Fruit fly (Drosophila melanogaster): ENCODE results near the gene CG8001.

CG8001 gene

dm6 chr3L:1754262-1754661 lies 1.7 kb upstream of the CG8001 start:
- TF ChIP-seq CG12104 (GFP tag; optimal IDR thresholded peaks at IDR 0.05), result no peak
- TF ChIP-seq klu (GFP tag; IDR thresholded peaks at IDR 0.05), result no peak
- no peak for TF ChIP-seq CG15269 (tag; optimal IDR thresholded peaks at IDR 0.05)
- TF ChIP-seq Dip3 (GFP tag; optimal IDR thresholded peaks at IDR 0.05), result no peak
- TF ChIP-seq CG3065 (GFP tag; optimal IDR thresholded peaks at IDR 0.05), result no peak
- TF ChIP-seq B-H1 (GFP tag; IDR thresholded peaks at IDR 0.05), result no peak
- TF ChIP-seq Hr3 (GFP tag; optimal IDR thresholded peaks at IDR 0.05), result no peak
- no peak for TF ChIP-seq CG42726 (GFP tag; IDR thresholded peaks at IDR 0.05; ENCODE audit: partially characterized antibody)
- no peak for TF ChIP-seq CG18262 (tag; optimal IDR thresholded peaks at IDR 0.05)
- TF ChIP-seq CG7372 (GFP tag; IDR thresholded peaks at IDR 0.05), result no peak
- no peak for TF ChIP-seq dmrt99B (tag; optimal IDR thresholded peaks at IDR 0.05)
- TF ChIP-seq Xbp1 (GFP tag; optimal IDR thresholded peaks at IDR 0.05), result no peak

dm6 chr3L:1754935-1755334 lies 1.0 kb upstream of the CG8001 start:
- no peak for TF ChIP-seq dmrt11E (tag; optimal IDR thresholded peaks at IDR 0.05)
- TF ChIP-seq chn (GFP tag; optimal IDR thresholded peaks at IDR 0.05), result no peak
- no peak for TF ChIP-seq E2f2 (GFP tag; IDR thresholded peaks at IDR 0.05)
- TF ChIP-seq cwo (GFP tag; optimal IDR thresholded peaks at IDR 0.05), result peak; percentile 23
- no peak for TF ChIP-seq Rfx (GFP tag; IDR thresholded peaks at IDR 0.05)
- no peak for TF ChIP-seq wor (GFP tag; IDR thresholded peaks at IDR 0.05)
- peak; percentile 82 for TF ChIP-seq Blimp-1 (GFP tag; optimal IDR thresholded peaks at IDR 0.05)
- TF ChIP-seq lov (optimal IDR thresholded peaks at IDR 0.05), result no peak
- 0 out of 3 replicates have a peak, but pooled peaks have one; percentile 36 for TF ChIP-seq lov (GFP tag; IDR thresholded peaks at IDR 0.05)
- TF ChIP-seq CG12659 (GFP tag; optimal IDR thresholded peaks at IDR 0.05), result no peak
- TF ChIP-seq vvl (GFP tag; IDR thresholded peaks at IDR 0.05), result peak; percentile 47
- peak; percentile 20 for TF ChIP-seq grn (GFP tag; optimal IDR thresholded peaks at IDR 0.05)
- TF ChIP-seq yki (optimal IDR thresholded peaks at IDR 0.05), result no peak
- no peak for TF ChIP-seq Taf1 (GFP tag; IDR thresholded peaks at IDR 0.05)
- no peak for TF ChIP-seq toy (GFP tag; IDR thresholded peaks at IDR 0.05)
- TF ChIP-seq wek (GFP tag; optimal IDR thresholded peaks at IDR 0.05), result no peak
- TF ChIP-seq CG2678 (tag; optimal IDR thresholded peaks at IDR 0.05), result no peak
- no peak for TF ChIP-seq nerfin-1 (tag; optimal IDR thresholded peaks at IDR 0.05)

DNA sequence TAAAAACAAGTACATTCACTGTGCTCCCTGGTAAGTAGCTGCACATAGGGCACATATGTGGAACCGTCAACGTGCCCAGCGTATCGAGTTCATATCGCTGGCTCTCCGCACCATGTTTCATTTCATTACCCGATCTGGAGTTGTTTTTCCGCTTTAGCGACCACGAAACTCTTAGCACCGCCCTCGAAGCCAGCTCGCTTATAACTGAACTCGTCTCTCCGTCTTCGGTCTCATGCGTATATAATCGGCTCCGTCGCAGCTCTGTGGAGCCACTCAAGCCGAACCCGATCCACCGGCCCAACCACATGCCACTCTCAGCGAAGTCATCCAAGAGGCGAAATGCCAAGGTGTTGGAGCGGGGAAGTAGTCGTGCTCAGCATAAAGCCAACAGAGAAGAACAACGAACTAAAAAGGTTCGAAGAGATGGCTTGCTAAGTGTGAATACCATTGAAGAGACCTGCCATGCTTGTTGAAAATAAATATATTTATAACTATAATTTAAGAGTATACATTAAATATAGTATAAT lies 438 bp upstream of the CG8001 start, which contains the start of gene Cht2:
Gene Cht2, minus strand, starts transcription at position 477 of the 527 bp plus-strand sequence.
- TF ChIP-seq Bgb (GFP tag; IDR thresholded peaks at IDR 0.05; ENCODE audit: partially characterized antibody) (0 out of 2 replicates have a peak, but pooled peaks have one; percentile 29), TFAM (GFP tag; optimal IDR thresholded peaks at IDR 0.05) (no peak), Ets65A (GFP tag) (peak; percentile 43), CG31224 (GFP tag; IDR thresholded peaks at IDR 0.05) (0 out of 2 replicates have a peak, but pooled peaks have one; percentile 12), unc-4 (GFP tag; IDR thresholded peaks at IDR 0.05; ENCODE audit: partially characterized antibody) (peak; percentile 21; the same call in 1 of the 2 replicates), Rfx (GFP tag; IDR thresholded peaks at IDR 0.05) (peak; percentile 28; the same call in 1 of the 2 replicates), hkb (optimal IDR thresholded peaks at IDR 0.05) (no peak), hkb (GFP tag; IDR thresholded peaks at IDR 0.05) (no peak), shn (GFP tag; optimal IDR thresholded peaks at IDR 0.05) (no peak), Antp (GFP tag; optimal IDR thresholded peaks at IDR 0.05) (no peak), rib (GFP tag; IDR thresholded peaks at IDR 0.05) (peak; percentile 17; the same call in 1 of the 2 replicates), CG2116 (GFP tag; optimal IDR thresholded peaks at IDR 0.05) (no peak), CG10979 (tag; optimal IDR thresholded peaks at IDR 0.05) (no peak), Nf-YB (GFP tag; optimal IDR thresholded peaks at IDR 0.05) (peak; percentile 1), zen (tag; optimal IDR thresholded peaks at IDR 0.05) (no peak), ci (GFP tag; IDR thresholded peaks at IDR 0.05) (peak; percentile 58; the same call in 1 of the 3 replicates), nom (GFP tag; optimal IDR thresholded peaks at IDR 0.05) (peak; percentile 52), CG9727 (GFP tag; optimal IDR thresholded peaks at IDR 0.05) (no peak), CG8388 (GFP tag; optimal IDR thresholded peaks at IDR 0.05) (no peak), sna (GFP tag; IDR thresholded peaks at IDR 0.05; ENCODE audit: partially characterized antibody) (peak; percentile 27; the same call in 1 of the 2 replicates), sob (GFP tag; IDR thresholded peaks at IDR 0.05) (peak; percentile 51; the same call in 1 of the 2 replicates)
